Worm (Caenorhabditis elegans) whole organism, L1 larva: ENCODE results near the gene Y41G9A.5.

ENCODE experiments used
- C04F5.9 ChIP-seq: sonication (generic microtip); optimal IDR thresholded peaks from 2 replicates; lab custom pipeline; 2016; ENCODE audit warnings: missing genetic modification characterization, missing compliant biosample characterization
- C16A3.4 ChIP-seq: fragments of 150-350 bp; optimal IDR thresholded peaks from 2 replicates; lab custom pipeline; 2014; ENCODE audit warnings: missing biosample characterization, missing genetic modification characterization
- Y116A8C.19 ChIP-seq: sonication (generic microtip); optimal IDR thresholded peaks from 2 replicates; lab custom pipeline; 2016; ENCODE audit warnings: missing compliant biosample characterization, missing genetic modification characterization, borderline replicate concordance
- alr-1 ChIP-seq: fragments of 200-800 bp; sonication (Bioruptor generic); optimal IDR thresholded peaks from 2 replicates; lab custom pipeline; 2018; ENCODE audit warnings: borderline replicate concordance, mild to moderate bottlenecking, missing genetic modification characterization, missing compliant biosample characterization
- ama-1 ChIP-seq: fragments of 150-350 bp; optimal IDR thresholded peaks from 2 replicates; lab custom pipeline; 2014
- ceh-82 ChIP-seq, 3 experiments: fragments of 150-350 bp in 1 of 3; sonication (generic microtip) in 2 of 3; optimal IDR thresholded peaks; 2 replicates each; lab custom pipeline; 2014 to 2017; ENCODE audit warnings: missing biosample characterization in 3 of 3, missing genetic modification characterization in 3 of 3
- ceh-88 ChIP-seq: fragments of 200-800 bp; sonication (Bioruptor generic); IDR thresholded peaks from 2 replicates; pipeline ENCODE4 v1.3.6; 2022; ENCODE audit warnings: missing genetic modification characterization, missing compliant biosample characterization
- dsc-1 ChIP-seq: sonication (generic microtip); optimal IDR thresholded peaks from 2 replicates; lab custom pipeline; 2016; ENCODE audit warnings: mild to moderate bottlenecking, missing genetic modification characterization, missing compliant biosample characterization
- efl-1 ChIP-seq, 4 experiments: fragments of 150-350 bp; optimal IDR thresholded peaks in 3 of 4; peaks in 1 of 4; 1 replicate in 1 of 4; 2 replicates in 3 of 4; lab custom pipeline; 2014; ENCODE audit warnings: missing biosample characterization in 2 of 4, missing genetic modification characterization in 2 of 4, missing genetic modification reagents in 2 of 4
- efl-3 ChIP-seq: fragments of 200-800 bp; sonication (Bioruptor generic); optimal IDR thresholded peaks from 2 replicates; lab custom pipeline; 2018; ENCODE audit warnings: mild to moderate bottlenecking, missing genetic modification characterization, missing compliant biosample characterization
- egl-13 ChIP-seq: sonication (generic microtip); optimal IDR thresholded peaks from 2 replicates; lab custom pipeline; 2016; ENCODE audit warnings: missing genotype, missing genetic modification reagents, missing genetic modification characterization, missing compliant biosample characterization
- egl-27 ChIP-seq, 2 experiments: fragments of 150-350 bp in 1 of 2; sonication (generic microtip); optimal IDR thresholded peaks; 3 replicates each; lab custom pipeline; 2017 to 2018; ENCODE audit warnings: missing biosample characterization in 2 of 2, missing genetic modification characterization in 2 of 2, missing genetic modification reagents in 2 of 2
- elt-3 ChIP-seq, 6 experiments: fragments of 150-350 bp in 1 of 6; sonication (generic microtip); optimal IDR thresholded peaks; 2 replicates each; lab custom pipeline; 2017 to 2018; ENCODE audit warnings: missing biosample characterization in 6 of 6, missing genetic modification characterization in 6 of 6, inconsistent platforms in 1 of 6
- fkh-10 ChIP-seq: sonication (generic microtip); optimal IDR thresholded peaks from 2 replicates; lab custom pipeline; 2017; ENCODE audit warnings: missing biosample characterization, missing genetic modification reagents, missing genetic modification characterization
- grh-1 ChIP-seq: fragments of 200-800 bp; sonication (Bioruptor generic); IDR thresholded peaks from 2 replicates; pipeline ENCODE4 v1.3.6; 2022; ENCODE audit warnings: missing genetic modification reagents, missing genetic modification characterization, missing compliant biosample characterization
- hpl-2 ChIP-seq: fragments of 150-350 bp; optimal IDR thresholded peaks from 2 replicates; lab custom pipeline; 2014; ENCODE audit warnings: missing biosample characterization, missing genetic modification reagents, missing genetic modification characterization
- lin-13 ChIP-seq: fragments of 150-350 bp; optimal IDR thresholded peaks from 2 replicates; lab custom pipeline; 2014; ENCODE audit warnings: missing biosample characterization, missing genetic modification reagents, missing genetic modification characterization
- lin-14 ChIP-seq: fragments of 200-800 bp; sonication (Bioruptor generic); optimal IDR thresholded peaks from 2 replicates; lab custom pipeline; 2018; ENCODE audit warnings: mild to moderate bottlenecking, missing genetic modification characterization, moderate library complexity, missing compliant biosample characterization
- lin-35 ChIP-seq, 2 experiments: fragments of 150-350 bp; optimal IDR thresholded peaks; 2 replicates each; lab custom pipeline; 2014; ENCODE audit warnings: missing biosample characterization in 2 of 2, missing genetic modification characterization in 2 of 2, missing genetic modification reagents in 2 of 2
- lin-39 ChIP-seq: fragments of 150-350 bp; optimal IDR thresholded peaks from 2 replicates; lab custom pipeline; 2014; ENCODE audit warnings: missing biosample characterization, missing genetic modification reagents, missing genetic modification characterization
- lir-3 ChIP-seq: sonication (generic microtip); optimal IDR thresholded peaks from 2 replicates; lab custom pipeline; 2016; ENCODE audit warnings: mild to moderate bottlenecking, missing genetic modification characterization, moderate library complexity, missing compliant biosample characterization; ENCODE audit not compliant: poor library complexity
- lsy-2 ChIP-seq, 2 experiments: fragments of 150-350 bp; optimal IDR thresholded peaks; 2 replicates each; lab custom pipeline; 2014; ENCODE audit warnings: missing biosample characterization in 2 of 2, missing genetic modification characterization in 2 of 2
- mdl-1 ChIP-seq, 2 experiments: fragments of 150-350 bp; optimal IDR thresholded peaks; 2 replicates each; lab custom pipeline; 2014 to 2017; ENCODE audit warnings: missing biosample characterization in 2 of 2, missing genetic modification characterization in 2 of 2, inconsistent platforms in 1 of 2
- mef-2 ChIP-seq: fragments of 150-350 bp; optimal IDR thresholded peaks from 2 replicates; lab custom pipeline; 2014; ENCODE audit warnings: missing biosample characterization, missing genetic modification characterization
- nhr-11 ChIP-seq: fragments of 150-350 bp; optimal IDR thresholded peaks from 2 replicates; lab custom pipeline; 2014; ENCODE audit warnings: missing biosample characterization, missing genetic modification characterization
- nhr-12 ChIP-seq: sonication (generic microtip); optimal IDR thresholded peaks from 2 replicates; lab custom pipeline; 2017; ENCODE audit warnings: missing biosample characterization, missing genetic modification characterization
- nhr-19 ChIP-seq: fragments of 200-800 bp; sonication (Bioruptor generic); conservative IDR thresholded peaks from 2 replicates; pipeline ENCODE4 v1.3.6; 2022; ENCODE audit warnings: missing genetic modification characterization, missing compliant biosample characterization
- pax-3 ChIP-seq: fragments of 200-800 bp; sonication (Bioruptor generic); optimal IDR thresholded peaks from 2 replicates; lab custom pipeline; 2018; ENCODE audit warnings: mild to moderate bottlenecking, missing genetic modification characterization, moderate library complexity, missing compliant biosample characterization
- rnt-1 ChIP-seq: sonication (generic microtip); optimal IDR thresholded peaks from 2 replicates; lab custom pipeline; 2016; ENCODE audit warnings: mild to moderate bottlenecking, missing genetic modification characterization, moderate library complexity, missing compliant biosample characterization
- skn-1 ChIP-seq: fragments of 150-350 bp; optimal IDR thresholded peaks from 2 replicates; lab custom pipeline; 2014; ENCODE audit warnings: missing biosample characterization, missing genetic modification characterization
- snpc-4 ChIP-seq: fragments of 150-350 bp; optimal IDR thresholded peaks from 2 replicates; lab custom pipeline; 2014; ENCODE audit warnings: missing biosample characterization, missing genetic modification characterization
- tbx-2 ChIP-seq: sonication (generic microtip); optimal IDR thresholded peaks from 2 replicates; lab custom pipeline; 2016; ENCODE audit warnings: missing genetic modification characterization, missing compliant biosample characterization
- tlp-1 ChIP-seq: fragments of 150-350 bp; optimal IDR thresholded peaks from 2 replicates; lab custom pipeline; 2014; ENCODE audit warnings: missing biosample characterization, missing genetic modification characterization
- unc-130 ChIP-seq: fragments of 150-350 bp; optimal IDR thresholded peaks from 2 replicates; lab custom pipeline; 2017; ENCODE audit warnings: missing biosample characterization, missing genetic modification characterization, inconsistent platforms
- unc-62 ChIP-seq: fragments of 150-350 bp; optimal IDR thresholded peaks from 2 replicates; lab custom pipeline; 2014; ENCODE audit warnings: missing biosample characterization, missing genetic modification reagents, missing genetic modification characterization
- vab-15 ChIP-seq: sonication (generic microtip); optimal IDR thresholded peaks from 2 replicates; lab custom pipeline; 2017; ENCODE audit warnings: missing genotype, mild to moderate bottlenecking, missing genetic modification characterization, missing compliant biosample characterization
- xbp-1 ChIP-seq: sonication (generic microtip); optimal IDR thresholded peaks from 2 replicates; lab custom pipeline; 2016; ENCODE audit warnings: missing genetic modification characterization, missing compliant biosample characterization
- zag-1 ChIP-seq: fragments of 150-350 bp; optimal IDR thresholded peaks from 2 replicates; lab custom pipeline; 2014; ENCODE audit warnings: missing biosample characterization, missing genetic modification characterization
- ztf-11 ChIP-seq, 2 experiments: sonication (generic microtip); optimal IDR thresholded peaks; 2 replicates each; lab custom pipeline; 2016 to 2017; ENCODE audit warnings: missing genetic modification characterization in 2 of 2, missing biosample characterization in 1 of 2, missing compliant biosample characterization in 1 of 2
- ztf-4 ChIP-seq: fragments of 150-350 bp; optimal IDR thresholded peaks from 2 replicates; lab custom pipeline; 2014; ENCODE audit warnings: missing biosample characterization, missing genetic modification characterization

Gene Y41G9A.5

ce11 chrX:2971542-2971988 lies 25.1 kb downstream of the Y41G9A.5 start (continued):
- peak; percentile 56 for TF ChIP-seq lin-13 (GFP tag; lab: Kevin White, UChicago)
- peak; percentile 37; the same call in 1 of the 2 replicates for TF ChIP-seq ceh-88 (GFP tag; lab: Robert Waterston, UW)
- TF ChIP-seq tlp-1 (tag; lab: Kevin White, UChicago), result no peak
- TF ChIP-seq ama-1, result no peak
- peak; percentile 71 for TF ChIP-seq nhr-19 (GFP tag; lab: Robert Waterston, UW)
- TF ChIP-seq hpl-2 (GFP tag; lab: Kevin White, UChicago), result no peak
- no peak for TF ChIP-seq unc-62 (GFP tag; lab: Kevin White, UChicago)
- TF ChIP-seq dsc-1 (tag; lab: Kevin White, UChicago), result peak; percentile 52
- peak; percentile 7 to 20 for TF ChIP-seq efl-1 (optimal IDR thresholded peaks at IDR 0.05; lab: Kevin White, UChicago)
- TF ChIP-seq efl-1 (GFP tag; optimal IDR thresholded peaks at IDR 0.05 in 1 of 2; lab: Kevin White, UChicago), result peak in 1 of 2 experiments; percentile 54
- peak; percentile 49 for TF ChIP-seq C04F5.9 (tag; lab: Kevin White, UChicago)
- peak; percentile 76 for TF ChIP-seq rnt-1 (tag; lab: Kevin White, UChicago)
- peak; percentile 76 for TF ChIP-seq fkh-10 (GFP tag; lab: Kevin White, UChicago)
- peak; percentile 28 to 74 (median 35) for TF ChIP-seq ceh-82 (tag; optimal IDR thresholded peaks at IDR 0.05; lab: Kevin White, UChicago)
- peak; percentile 59 for TF ChIP-seq nhr-11
- TF ChIP-seq grh-1 (GFP tag; lab: Robert Waterston, UW), result no peak
- no peak for TF ChIP-seq Y116A8C.19 (tag; lab: Kevin White, UChicago)
- TF ChIP-seq mef-2 (tag; lab: Kevin White, UChicago), result peak; percentile 21
- peak; percentile 44 for TF ChIP-seq pax-3
- TF ChIP-seq ztf-11 (tag; optimal IDR thresholded peaks at IDR 0.05; lab: Kevin White, UChicago), result no peak
- TF ChIP-seq egl-13 (tag; lab: Kevin White, UChicago), result peak; percentile 55
- no peak for TF ChIP-seq egl-27 (tag; optimal IDR thresholded peaks at IDR 0.05; lab: Kevin White, UChicago)
- peak; percentile 92 for TF ChIP-seq lin-14 (GFP tag; lab: Kevin White, UChicago)
- no peak for TF ChIP-seq nhr-12
- TF ChIP-seq snpc-4 (tag; lab: Kevin White, UChicago), result peak; percentile 17
- peak; percentile 67 for TF ChIP-seq ztf-4 (tag; lab: Kevin White, UChicago)
- TF ChIP-seq lin-35 (GFP tag; optimal IDR thresholded peaks at IDR 0.05; lab: Kevin White, UChicago), result peak; percentile 34 to 82
- peak; percentile 74 for TF ChIP-seq lir-3 (tag; lab: Kevin White, UChicago)
- TF ChIP-seq xbp-1 (tag; lab: Kevin White, UChicago), result peak; percentile 48
- TF ChIP-seq mdl-1 (tag; optimal IDR thresholded peaks at IDR 0.05; lab: Kevin White, UChicago), result peak in 1 of 2 experiments; percentile 95
- peak; percentile 49 for TF ChIP-seq tbx-2
- TF ChIP-seq elt-3 (tag; optimal IDR thresholded peaks at IDR 0.05; lab: Kevin White, UChicago), result no peak
- TF ChIP-seq efl-3, result no peak
- peak; percentile 58 for TF ChIP-seq lsy-2 (tag; optimal IDR thresholded peaks at IDR 0.05; lab: Kevin White, UChicago)
- peak; percentile 46 for TF ChIP-seq C16A3.4 (tag; lab: Kevin White, UChicago)
- peak; percentile 10 for TF ChIP-seq skn-1 (tag; lab: Kevin White, UChicago)
- peak; percentile 39 for TF ChIP-seq unc-130 (tag; lab: Kevin White, UChicago)
- no peak for TF ChIP-seq lin-39 (tag; lab: Kevin White, UChicago)
- no peak for TF ChIP-seq alr-1 (tag; lab: Kevin White, UChicago)
- TF ChIP-seq vab-15 (tag; lab: Kevin White, UChicago), result no peak
- TF ChIP-seq zag-1 (tag; lab: Kevin White, UChicago), result no peak
